Worm (Caenorhabditis elegans): Measurements from ENCODE around the gene F47C12.6.

The F47C12.6 gene

DNA sequence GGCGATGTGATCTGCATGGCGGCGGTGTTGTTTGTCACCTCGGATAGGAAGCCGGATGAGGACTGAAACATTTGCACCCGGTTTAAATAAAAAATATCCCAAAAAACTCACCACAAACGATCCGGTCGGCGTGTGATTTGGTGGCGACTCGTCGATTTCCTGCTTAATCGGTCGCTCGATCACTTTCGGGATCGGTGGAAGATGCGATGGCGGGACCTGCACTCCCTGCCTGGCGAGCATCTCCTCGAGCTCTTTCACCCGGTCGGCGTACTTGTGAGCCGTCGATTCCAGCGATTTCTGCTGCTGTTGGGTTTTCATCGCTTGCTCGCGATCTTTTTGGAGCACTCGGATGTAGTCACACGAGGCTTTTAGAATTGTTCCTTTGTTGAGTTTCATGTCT lies 23.5 kb upstream of the F47C12.6 start:
- TF ChIP-seq dmd-9 (GFP tag; IDR thresholded peaks at IDR 0.05): 0 out of 2 replicates have a peak, but pooled peaks have one; percentile 53
- TF ChIP-seq mxl-3 (GFP tag; optimal IDR thresholded peaks at IDR 0.05): no peak
- peak; percentile 6; the same call in 1 of the 2 replicates for TF ChIP-seq snpc-1.2 (GFP tag; IDR thresholded peaks at IDR 0.05)
- TF ChIP-seq set-16 (GFP tag; IDR thresholded peaks at IDR 0.05): peak; percentile 84

ce11 chrIV:4015660-4016059 lies 22.5 kb upstream of the F47C12.6 start:
- TF ChIP-seq unc-62 (GFP tag; optimal IDR thresholded peaks at IDR 0.05 in 1 of 2): peak in 1 of 2 experiments; percentile 97
- TF ChIP-seq unc-62 (tag; optimal IDR thresholded peaks at IDR 0.05): no peak
- no peak for TF ChIP-seq nhr-102 (tag; optimal IDR thresholded peaks at IDR 0.05)
- TF ChIP-seq aha-1 (tag): peak; percentile 82

- TF ChIP-seq zag-1 (tag; optimal IDR thresholded peaks at IDR 0.05): no peak
- TF ChIP-seq lin-1 (GFP tag; IDR thresholded peaks at IDR 0.05): no peak
- no peak for TF ChIP-seq mxl-2 (GFP tag; conservative IDR thresholded peaks at IDR 0.05)
- peak; percentile 42 for TF ChIP-seq nhr-102 (tag; optimal IDR thresholded peaks at IDR 0.05)
- no peak for TF ChIP-seq zip-11 (GFP tag; IDR thresholded peaks at IDR 0.05)
- 0 out of 2 replicates have a peak, but pooled peaks have one; percentile 9 for TF ChIP-seq ceh-20 (GFP tag; IDR thresholded peaks at IDR 0.05)
- TF ChIP-seq lin-38 (GFP tag; IDR thresholded peaks at IDR 0.05): peak; percentile 59
- TF ChIP-seq nhr-42 (GFP tag; IDR thresholded peaks at IDR 0.05): 0 out of 2 replicates have a peak, but pooled peaks have one; percentile 17
- no peak for TF ChIP-seq nhr-237 (tag; optimal IDR thresholded peaks at IDR 0.05)
- no peak for TF ChIP-seq daf-16 (GFP tag; optimal IDR thresholded peaks at IDR 0.05)
- no peak for TF ChIP-seq daf-16 (tag; optimal IDR thresholded peaks at IDR 0.05)
- peak; percentile 76 for TF ChIP-seq T26A8.4 (GFP tag; IDR thresholded peaks at IDR 0.05)
- no peak for TF ChIP-seq dpl-1 (GFP tag; optimal IDR thresholded peaks at IDR 0.05)
- TF ChIP-seq daf-19 (GFP tag; conservative IDR thresholded peaks at IDR 0.05): 0 out of 2 replicates have a peak, but pooled peaks have one; percentile 31
- TF ChIP-seq nhr-6 (tag; optimal IDR thresholded peaks at IDR 0.05): no peak
- TF ChIP-seq ztf-7 (tag; optimal IDR thresholded peaks at IDR 0.05): no peak
- TF ChIP-seq ZK337.2 (GFP tag; IDR thresholded peaks at IDR 0.05): no peak
- TF ChIP-seq Y48G9A.11 (GFP tag; IDR thresholded peaks at IDR 0.05): peak; percentile 57; the same call in 1 of the 2 replicates
- 0 out of 2 replicates have a peak, but pooled peaks have one; percentile 8 for TF ChIP-seq F26F4.8 (GFP tag; conservative IDR thresholded peaks at IDR 0.05)
- peak; percentile 39; the same call in 1 of the 2 replicates for TF ChIP-seq vab-7 (GFP tag; IDR thresholded peaks at IDR 0.05)
- TF ChIP-seq mdt-29 (GFP tag; IDR thresholded peaks at IDR 0.05): no peak
- no peak for TF ChIP-seq unc-39 (tag; optimal IDR thresholded peaks at IDR 0.05)
- no peak for TF ChIP-seq skn-1 (tag; optimal IDR thresholded peaks at IDR 0.05)
- no peak for TF ChIP-seq lsy-2 (tag; optimal IDR thresholded peaks at IDR 0.05)
- no peak for TF ChIP-seq fos-1 (tag; optimal IDR thresholded peaks at IDR 0.05)
- peak; percentile 13; the same call in 1 of the 2 replicates for TF ChIP-seq arid-1 (GFP tag; conservative IDR thresholded peaks at IDR 0.05)
- TF ChIP-seq lim-7 (GFP tag; IDR thresholded peaks at IDR 0.05): peak; percentile 51; the same call in 1 of the 2 replicates
- TF ChIP-seq dmd-6 (GFP tag; IDR thresholded peaks at IDR 0.05): peak; percentile 14; the same call in 1 of the 2 replicates
- TF ChIP-seq jun-1 (tag; optimal IDR thresholded peaks at IDR 0.05): peak; percentile 26
- peak; percentile 46 for TF ChIP-seq nhr-77 (tag; optimal IDR thresholded peaks at IDR 0.05)
- 0 out of 4 replicates have a peak, but pooled peaks of 1 of the 2 experiments have one; percentile 2 for TF ChIP-seq madf-5 (GFP tag; IDR thresholded peaks at IDR 0.05)
- TF ChIP-seq dmd-8 (GFP tag; IDR thresholded peaks at IDR 0.05): 0 out of 2 replicates have a peak, but pooled peaks have one; percentile 46
- no peak for TF ChIP-seq aly-2 (tag; optimal IDR thresholded peaks at IDR 0.05)
- TF ChIP-seq set-16 (GFP tag; IDR thresholded peaks at IDR 0.05): peak; percentile 70
- TF ChIP-seq spr-3 (GFP tag; optimal IDR thresholded peaks at IDR 0.05): no peak
- TF ChIP-seq F37D6.2 (tag; optimal IDR thresholded peaks at IDR 0.05): no peak
- no peak for TF ChIP-seq ceh-82 (tag; optimal IDR thresholded peaks at IDR 0.05)
- TF ChIP-seq aha-1 (tag): peak; percentile 70
- peak; percentile 2 for TF ChIP-seq hlh-11 (tag; optimal IDR thresholded peaks at IDR 0.05)
- TF ChIP-seq mxl-3 (GFP tag; optimal IDR thresholded peaks at IDR 0.05): no peak
- TF ChIP-seq egl-43 (GFP tag; IDR thresholded peaks at IDR 0.05): peak; percentile 54; the same call in 1 of the 2 replicates
- no peak for TF ChIP-seq mdl-1 (tag; optimal IDR thresholded peaks at IDR 0.05)
- no peak for TF ChIP-seq dve-1 (tag; optimal IDR thresholded peaks at IDR 0.05; ENCODE audit: insufficient read depth)
- TF ChIP-seq unc-62 (GFP tag; optimal IDR thresholded peaks at IDR 0.05 in 1 of 2): peak in 1 of 2 experiments; percentile 56
- no peak for TF ChIP-seq unc-62 (tag; optimal IDR thresholded peaks at IDR 0.05)
Observed at ce11 chrIV:4014341-4014826, 21.2 kb upstream of the F47C12.6 start.
